Worm (Caenorhabditis elegans) whole organism, young adult: Measurements from ENCODE around the gene sri-27.

Experiments used
- C06A6.2 ChIP-seq: fragments of 200-800 bp; sonication (Bioruptor generic); conservative IDR thresholded peaks from 2 replicates; pipeline ENCODE4 v1.3.6; 2022; ENCODE audit warnings: missing genetic modification characterization, missing compliant biosample characterization
- C17E4.6 ChIP-seq: fragments of 200-800 bp; sonication (Bioruptor generic); IDR thresholded peaks from 2 replicates; pipeline ENCODE4 v1.3.6; 2022; ENCODE audit warnings: missing genetic modification reagents, missing genetic modification characterization, missing compliant biosample characterization
- D2030.7 ChIP-seq: fragments of 200-800 bp; sonication (Bioruptor generic); IDR thresholded peaks from 2 replicates; pipeline ENCODE4 v1.3.6; 2022; ENCODE audit warnings: missing genetic modification reagents, missing genetic modification characterization, missing compliant biosample characterization
- Y53G8AR.9 ChIP-seq: fragments of 200-800 bp; sonication (Bioruptor generic); conservative IDR thresholded peaks from 2 replicates; pipeline ENCODE4 v1.3.6; 2022; ENCODE audit warnings: missing genetic modification reagents, missing genetic modification characterization, missing compliant biosample characterization
- ama-1 ChIP-seq, 3 experiments: fragments of 150-350 bp in 1 of 3; sonication (generic microtip) in 2 of 3; optimal IDR thresholded peaks; 2 replicates each; lab custom pipeline; 2014 to 2018; ENCODE audit warnings: missing biosample characterization in 2 of 3, missing genetic modification characterization in 2 of 3, missing genetic modification reagents in 2 of 3
- ceh-100 ChIP-seq: fragments of 200-800 bp; sonication (Bioruptor generic); IDR thresholded peaks from 2 replicates; pipeline ENCODE4 v1.3.6; 2022; ENCODE audit warnings: missing genetic modification reagents, missing genetic modification characterization, missing compliant biosample characterization
- dpff-1 ChIP-seq: sonication (generic microtip); optimal IDR thresholded peaks from 2 replicates; lab custom pipeline; 2017; ENCODE audit warnings: mild to moderate bottlenecking, missing genetic modification characterization, missing compliant biosample characterization
- fkh-3 ChIP-seq: sonication (generic microtip); optimal IDR thresholded peaks from 2 replicates; lab custom pipeline; 2016; ENCODE audit warnings: mild to moderate bottlenecking, missing genetic modification characterization, missing compliant biosample characterization
- him-1 ChIP-seq: sonication (generic microtip); optimal IDR thresholded peaks from 2 replicates; lab custom pipeline; 2016; ENCODE audit warnings: missing genotype, missing genetic modification reagents, missing genetic modification characterization, missing compliant biosample characterization
- nhr-120 ChIP-seq: fragments of 200-800 bp; sonication (Bioruptor generic); IDR thresholded peaks from 2 replicates; pipeline ENCODE4 v1.3.6; 2022; ENCODE audit warnings: missing genetic modification characterization, missing compliant biosample characterization
- nhr-80 ChIP-seq: sonication (generic microtip); optimal IDR thresholded peaks from 2 replicates; lab custom pipeline; 2016; ENCODE audit warnings: missing genetic modification characterization, missing compliant biosample characterization
- pha-4 ChIP-seq: fragments of 150-350 bp; sonication (generic microtip); optimal IDR thresholded peaks from 2 replicates; lab custom pipeline; 2014; ENCODE audit warnings: missing biosample characterization, missing genetic modification reagents, missing genetic modification characterization
- rcor-1 ChIP-seq: fragments of 200-800 bp; sonication (Bioruptor generic); IDR thresholded peaks from 2 replicates; pipeline ENCODE4 v1.3.6; 2022; ENCODE audit warnings: missing genetic modification reagents, missing genetic modification characterization, missing compliant biosample characterization
- snpc-4 ChIP-seq, 5 experiments: fragments of 150-350 bp in 1 of 5; sonication (generic microtip) in 4 of 5; optimal IDR thresholded peaks; 2 replicates each; lab custom pipeline; 2014 to 2018; ENCODE audit warnings: missing genetic modification characterization in 5 of 5, missing biosample characterization in 3 of 5, antibody characterized with exemption in 2 of 5, mild to moderate bottlenecking in 2 of 5, missing compliant biosample characterization in 2 of 5, missing genotype in 2 of 5, moderate library complexity in 2 of 5, missing genetic modification reagents in 1 of 5

- no peak for TF ChIP-seq him-1 (tag; lab: Kevin White, UChicago)
- no peak for TF ChIP-seq fkh-3 (tag; lab: Kevin White, UChicago)
- TF ChIP-seq ceh-100 (GFP tag; lab: Robert Waterston, UW), result no peak
- no peak for TF ChIP-seq dpff-1 (tag; lab: Kevin White, UChicago)
- TF ChIP-seq D2030.7 (GFP tag; lab: Robert Waterston, UW), result no peak
- no peak for TF ChIP-seq snpc-4 (GFP tag; optimal IDR thresholded peaks at IDR 0.05; lab: Kevin White, UChicago)
- no peak for TF ChIP-seq snpc-4 (tag; optimal IDR thresholded peaks at IDR 0.05; lab: Kevin White, UChicago)
- no peak for TF ChIP-seq C06A6.2 (GFP tag; lab: Robert Waterston, UW)
- TF ChIP-seq rcor-1, result no peak
- TF ChIP-seq pha-4, result no peak
- no peak for TF ChIP-seq nhr-80 (tag; lab: Kevin White, UChicago)
- no peak for TF ChIP-seq Y53G8AR.9 (GFP tag; lab: Robert Waterston, UW)
- TF ChIP-seq nhr-120 (GFP tag; lab: Robert Waterston, UW), result no peak
- no peak for TF ChIP-seq ama-1 (optimal IDR thresholded peaks at IDR 0.05; lab: Kevin White, UChicago)
- no peak for TF ChIP-seq ama-1 (GFP tag; optimal IDR thresholded peaks at IDR 0.05; lab: Kevin White, UChicago)
- TF ChIP-seq C17E4.6 (GFP tag; lab: Robert Waterston, UW), result no peak
These were observed 26.1 kb upstream of the sri-27 start for ce11 chrV:1699228-1699795.
